Fruit fly (Drosophila melanogaster) whole organism, embryonic: ENCODE data around the gene CG34282.
A peak's percentile ranks its signal among the peaks of the same experiment; 100 is the strongest.

Experiments used
- ATbp ChIP-seq: fragments of 200-800 bp; sonication (Bioruptor generic); optimal IDR thresholded peaks from 2 replicates; lab custom pipeline; 2017; ENCODE audit warnings: missing biosample characterization, mild to moderate bottlenecking, missing genetic modification characterization, missing genetic modification reagents
- Awh ChIP-seq: fragments of 200-800 bp; sonication (Bioruptor generic); IDR thresholded peaks from 2 replicates; pipeline ENCODE4, ENCODE4 v1.3.6; 2022; ENCODE audit warnings: missing biosample characterization, missing genetic modification characterization
- Bdp1 ChIP-seq: fragments of 200-800 bp; sonication (Bioruptor generic); optimal IDR thresholded peaks from 3 replicates; lab custom pipeline; 2016; ENCODE audit warnings: missing biosample characterization, missing genetic modification characterization
- BtbVII ChIP-seq: fragments of 200-800 bp; sonication (Bioruptor generic); optimal IDR thresholded peaks from 3 replicates; lab custom pipeline; 2017; ENCODE audit warnings: missing biosample characterization, mild to moderate bottlenecking, missing genetic modification characterization
- CG10321 ChIP-seq: fragments of 200-800 bp; sonication (Bioruptor generic); IDR thresholded peaks from 2 replicates; pipeline ENCODE4 v1.3.6; 2022; ENCODE audit warnings: missing biosample characterization, missing genetic modification characterization
- CG10431 ChIP-seq: fragments of 200-800 bp; sonication (Bioruptor generic); optimal IDR thresholded peaks from 3 replicates; lab custom pipeline; 2018; ENCODE audit warnings: missing biosample characterization, mild to moderate bottlenecking, missing genetic modification characterization
- CG10565 ChIP-seq: fragments of 200-800 bp; sonication (Bioruptor generic); optimal IDR thresholded peaks from 3 replicates; lab custom pipeline; 2016; ENCODE audit warnings: missing biosample characterization, mild to moderate bottlenecking, missing genetic modification characterization
- CG10979 ChIP-seq: fragments of 200-800 bp; sonication (Bioruptor generic); optimal IDR thresholded peaks from 2 replicates; lab custom pipeline; 2018; ENCODE audit warnings: missing biosample characterization, mild to moderate bottlenecking, missing genetic modification characterization, moderate library complexity
- CG12155 ChIP-seq: fragments of 200-800 bp; sonication (Bioruptor generic); optimal IDR thresholded peaks from 3 replicates; lab custom pipeline; 2016; ENCODE audit warnings: missing biosample characterization, missing genetic modification characterization
- CG14667 ChIP-seq: fragments of 200-800 bp; sonication (Bioruptor generic); IDR thresholded peaks from 2 replicates; pipeline ENCODE4 v1.3.6; 2022; ENCODE audit warnings: missing biosample characterization, missing genetic modification characterization
- CG17328 ChIP-seq: fragments of 200-800 bp; sonication (Bioruptor generic); IDR thresholded peaks from 2 replicates; pipeline ENCODE4 v1.3.6; 2022; ENCODE audit warnings: missing biosample characterization, missing genetic modification characterization
- CG1792 ChIP-seq: fragments of 200-800 bp; sonication (Bioruptor generic); optimal IDR thresholded peaks from 2 replicates; lab custom pipeline; 2016; ENCODE audit warnings: missing biosample characterization, missing genetic modification characterization
- CG31388 ChIP-seq: fragments of 200-800 bp; sonication (Bioruptor generic); optimal IDR thresholded peaks from 2 replicates; lab custom pipeline; 2016; ENCODE audit warnings: missing biosample characterization, missing genetic modification characterization
- CG4820 ChIP-seq: fragments of 200-800 bp; sonication (Bioruptor generic); optimal IDR thresholded peaks from 3 replicates; lab custom pipeline; 2016; ENCODE audit warnings: missing biosample characterization, missing genetic modification characterization
- CG5180 ChIP-seq: fragments of 200-800 bp; sonication (Bioruptor generic); optimal IDR thresholded peaks from 3 replicates; lab custom pipeline; 2017; ENCODE audit warnings: missing biosample characterization, missing genetic modification characterization, mild to moderate bottlenecking, moderate library complexity, missing genetic modification reagents
- CG5245 ChIP-seq: fragments of 200-800 bp; sonication (Bioruptor generic); optimal IDR thresholded peaks from 3 replicates; lab custom pipeline; 2016; ENCODE audit warnings: missing biosample characterization, missing genetic modification characterization
- CG8359 ChIP-seq: fragments of 200-800 bp; sonication (Bioruptor generic); optimal IDR thresholded peaks from 2 replicates; lab custom pipeline; 2017; ENCODE audit warnings: missing biosample characterization, mild to moderate bottlenecking, missing genetic modification characterization, borderline replicate concordance
- Camta ChIP-seq: fragments of 200-800 bp; sonication (Bioruptor generic); optimal IDR thresholded peaks from 2 replicates; lab custom pipeline; 2016; ENCODE audit warnings: missing biosample characterization, missing genetic modification characterization
- D19A ChIP-seq: fragments of 200-800 bp; optimal IDR thresholded peaks from 3 replicates; lab custom pipeline; 2019; ENCODE audit warnings: missing biosample characterization, mild to moderate bottlenecking, missing genetic modification characterization, moderate library complexity
- Dbx ChIP-seq: fragments of 200-800 bp; sonication (Bioruptor generic); IDR thresholded peaks from 3 replicates; pipeline ENCODE4 v1.3.6; 2022; ENCODE audit warnings: missing biosample characterization, missing genetic modification characterization
- E2f1 ChIP-seq: fragments of 200-800 bp; sonication (Bioruptor generic); IDR thresholded peaks from 2 replicates; pipeline ENCODE4 v1.3.6; 2022; ENCODE audit warnings: missing biosample characterization, missing genetic modification characterization
- GATAe ChIP-seq: fragments of 200-800 bp; sonication (Bioruptor generic); conservative IDR thresholded peaks from 2 replicates; pipeline ENCODE4 v1.3.6; 2022; ENCODE audit warnings: missing biosample characterization, missing genetic modification characterization
- Gsc ChIP-seq: fragments of 200-800 bp; sonication (Bioruptor generic); IDR thresholded peaks from 2 replicates; pipeline ENCODE4 v1.3.6; 2022; ENCODE audit warnings: missing biosample characterization, missing genetic modification characterization
- HmgD ChIP-seq: fragments of 200-800 bp; sonication (Bioruptor generic); optimal IDR thresholded peaks from 3 replicates; lab custom pipeline; 2016; ENCODE audit warnings: missing biosample characterization, missing genetic modification characterization
- Hsf ChIP-seq: fragments of 200-800 bp; sonication (Bioruptor generic); optimal IDR thresholded peaks from 3 replicates; lab custom pipeline; 2016; ENCODE audit warnings: missing biosample characterization, missing genetic modification characterization
- Max ChIP-seq: fragments of 200-800 bp; sonication (Bioruptor generic); optimal IDR thresholded peaks from 2 replicates; lab custom pipeline; 2016; ENCODE audit warnings: missing biosample characterization, mild to moderate bottlenecking, missing genetic modification characterization
- Myb ChIP-seq: fragments of 200-800 bp; sonication (Bioruptor generic); optimal IDR thresholded peaks from 2 replicates; lab custom pipeline; 2016; ENCODE audit warnings: missing biosample characterization, missing genetic modification characterization
- Oli ChIP-seq: fragments of 200-800 bp; sonication (Bioruptor generic); optimal IDR thresholded peaks from 2 replicates; lab custom pipeline; 2018; ENCODE audit warnings: missing biosample characterization, mild to moderate bottlenecking, missing genetic modification characterization, moderate library complexity
- Opbp ChIP-seq: fragments of 200-800 bp; sonication (Bioruptor generic); IDR thresholded peaks from 3 replicates; pipeline ENCODE4 v1.3.6; 2022; ENCODE audit warnings: missing biosample characterization, missing genetic modification characterization; ENCODE audit not compliant: partially characterized antibody
- Ssrp ChIP-seq: fragments of 200-800 bp; sonication (Bioruptor generic); optimal IDR thresholded peaks from 2 replicates; lab custom pipeline; 2018; ENCODE audit warnings: missing biosample characterization, mild to moderate bottlenecking, missing genetic modification characterization, moderate library complexity
- Vsx1 ChIP-seq: fragments of 200-800 bp; sonication (Bioruptor generic); optimal IDR thresholded peaks from 2 replicates; lab custom pipeline; 2017; ENCODE audit warnings: missing biosample characterization, mild to moderate bottlenecking, missing genetic modification characterization, missing genetic modification reagents
- YL-1 ChIP-seq: fragments of 200-800 bp; sonication (Bioruptor generic); optimal IDR thresholded peaks from 3 replicates; lab custom pipeline; 2017; ENCODE audit warnings: missing biosample characterization, mild to moderate bottlenecking, missing genetic modification characterization
- ac ChIP-seq: fragments of 200-800 bp; sonication (Bioruptor generic); optimal IDR thresholded peaks from 3 replicates; lab custom pipeline; 2017; ENCODE audit warnings: missing biosample characterization, mild to moderate bottlenecking, missing genetic modification characterization
- bigmax ChIP-seq: fragments of 200-800 bp; sonication (Bioruptor generic); optimal IDR thresholded peaks from 2 replicates; lab custom pipeline; 2018; ENCODE audit warnings: missing biosample characterization, mild to moderate bottlenecking, missing genetic modification characterization
- chn ChIP-seq: fragments of 200-800 bp; sonication (Bioruptor generic); optimal IDR thresholded peaks from 2 replicates; lab custom pipeline; 2016; ENCODE audit warnings: missing biosample characterization, missing genetic modification characterization
- da ChIP-seq: fragments of 200-800 bp; sonication (Bioruptor generic); optimal IDR thresholded peaks from 2 replicates; lab custom pipeline; 2016; ENCODE audit warnings: missing biosample characterization, missing genetic modification characterization
- dan ChIP-seq: fragments of 200-800 bp; sonication (Bioruptor generic); IDR thresholded peaks from 2 replicates; pipeline ENCODE4 v1.3.6; 2022; ENCODE audit warnings: missing biosample characterization, missing genetic modification characterization
- exex ChIP-seq: fragments of 200-800 bp; sonication (Bioruptor generic); optimal IDR thresholded peaks from 4 replicates; lab custom pipeline; 2018; ENCODE audit warnings: missing biosample characterization, mild to moderate bottlenecking, missing genetic modification characterization, moderate library complexity
- fd102C ChIP-seq: fragments of 200-800 bp; sonication (Bioruptor generic); optimal IDR thresholded peaks from 2 replicates; lab custom pipeline; 2018; ENCODE audit warnings: missing biosample characterization, mild to moderate bottlenecking, missing genetic modification characterization, moderate library complexity
- jing ChIP-seq: fragments of 200-800 bp; sonication (Bioruptor generic); optimal IDR thresholded peaks from 2 replicates; lab custom pipeline; 2018; ENCODE audit warnings: missing biosample characterization, mild to moderate bottlenecking, missing genetic modification characterization
- lbe ChIP-seq: fragments of 200-800 bp; sonication (Bioruptor generic); optimal IDR thresholded peaks from 2 replicates; lab custom pipeline; 2016; ENCODE audit warnings: missing biosample characterization, mild to moderate bottlenecking, missing genetic modification characterization
- luna ChIP-seq: fragments of 200-800 bp; sonication (Bioruptor generic); optimal IDR thresholded peaks from 2 replicates; lab custom pipeline; 2016; ENCODE audit warnings: missing biosample characterization, missing genetic modification characterization
- pb ChIP-seq: fragments of 200-800 bp; sonication (Bioruptor generic); optimal IDR thresholded peaks from 3 replicates; lab custom pipeline; 2016; ENCODE audit warnings: missing biosample characterization, missing genetic modification characterization
- pita ChIP-seq: fragments of 200-800 bp; sonication (Bioruptor generic); optimal IDR thresholded peaks from 2 replicates; lab custom pipeline; 2017; ENCODE audit warnings: missing biosample characterization, mild to moderate bottlenecking, missing genetic modification characterization
- sc ChIP-seq, 3 experiments: fragments of >200 bp in 2 of 3; fragments of 200-800 bp in 1 of 3; sonication (Bioruptor generic) in 1 of 3; optimal IDR thresholded peaks; 2 replicates in 2 of 3; 3 replicates in 1 of 3; lab custom pipeline; 2017; ENCODE audit warnings: mild to moderate bottlenecking in 1 of 3, missing biosample characterization in 1 of 3, missing genetic modification characterization in 1 of 3, missing genetic modification reagents in 1 of 3
- sens ChIP-seq: fragments of 200-800 bp; sonication (Bioruptor generic); peaks from one replicate; lab custom pipeline; 2016; ENCODE audit warnings: missing biosample characterization, missing genetic modification characterization
- slp2 ChIP-seq: fragments of 200-800 bp; sonication (Bioruptor generic); optimal IDR thresholded peaks from 2 replicates; lab custom pipeline; 2016; ENCODE audit warnings: missing biosample characterization, missing genetic modification characterization
- sr ChIP-seq: fragments of 200-800 bp; sonication (Bioruptor generic); IDR thresholded peaks from 3 replicates; pipeline ENCODE4 v1.3.6; 2022; ENCODE audit warnings: missing biosample characterization, missing genetic modification characterization
- ssp ChIP-seq: fragments of 200-800 bp; sonication (Bioruptor generic); IDR thresholded peaks from 2 replicates; pipeline ENCODE4 v1.3.6; 2022; ENCODE audit warnings: missing biosample characterization, missing genetic modification characterization
- unc-4 ChIP-seq: fragments of 200-800 bp; sonication (Bioruptor generic); IDR thresholded peaks from 2 replicates; pipeline ENCODE4 v1.3.6; 2022; ENCODE audit warnings: missing biosample characterization, missing genetic modification characterization; ENCODE audit not compliant: partially characterized antibody
- wor ChIP-seq: fragments of 200-800 bp; sonication (Bioruptor generic); IDR thresholded peaks from 2 replicates; pipeline ENCODE4 v1.3.6; 2022; ENCODE audit warnings: missing biosample characterization, missing genetic modification characterization

CG34282 gene

DNA sequence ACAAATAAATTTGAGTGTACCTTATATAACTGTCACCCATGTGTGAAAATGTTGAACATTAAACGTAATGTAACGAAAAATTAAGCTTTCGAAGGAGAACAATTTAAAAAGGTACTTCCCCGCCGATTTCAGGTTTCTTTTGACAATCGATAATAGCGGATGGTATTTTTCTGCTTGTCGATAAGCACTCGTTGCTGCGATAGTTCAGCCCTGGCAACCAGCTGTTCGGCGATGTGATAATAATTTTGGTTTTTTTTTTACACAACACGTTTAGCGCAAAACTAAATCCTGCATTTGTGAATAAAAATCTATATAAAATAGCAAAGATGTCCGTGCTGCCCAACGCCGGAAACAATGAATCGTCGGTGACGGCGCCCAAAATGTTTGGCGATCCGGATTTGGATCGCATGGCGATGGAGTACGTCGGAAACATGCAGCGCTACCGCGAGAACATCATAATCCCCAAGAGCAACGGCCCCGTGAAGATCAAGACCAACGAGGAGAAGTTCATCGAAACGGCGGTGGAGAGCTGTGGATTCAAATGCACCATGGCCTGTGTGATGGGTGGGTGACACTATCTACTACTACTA, 27.3 kb upstream of the CG34282 start, which contains the start of gene CG31229 (continued):
- TF ChIP-seq ATbp (GFP tag; lab: Kevin White, UChicago) = no peak
- no peak for TF ChIP-seq CG10979 (tag; lab: Kevin White, UChicago)
- no peak for TF ChIP-seq Bdp1
- TF ChIP-seq BtbVII (GFP tag; lab: Kevin White, UChicago) = no peak
- TF ChIP-seq Dbx = no peak
- no peak for TF ChIP-seq ac
- TF ChIP-seq chn (GFP tag; lab: Kevin White, UChicago) = no peak
- TF ChIP-seq CG10565 (GFP tag; lab: Kevin White, UChicago) = no peak
- TF ChIP-seq CG4820 (GFP tag; lab: Kevin White, UChicago) = no peak
- no peak for TF ChIP-seq Gsc (GFP tag; lab: Robert Waterston, UW)
- no peak for TF ChIP-seq exex (tag; lab: Kevin White, UChicago)
- TF ChIP-seq CG31388 (GFP tag; lab: Kevin White, UChicago) = no peak
- peak; percentile 5 for TF ChIP-seq Myb
- TF ChIP-seq pb (GFP tag; lab: Kevin White, UChicago) = no peak
- no peak for TF ChIP-seq fd102C (GFP tag; lab: Kevin White, UChicago)
- TF ChIP-seq CG14667 = no peak
- no peak for TF ChIP-seq Hsf (GFP tag; lab: Kevin White, UChicago)
- no peak for TF ChIP-seq Vsx1
- no peak for TF ChIP-seq CG1792 (GFP tag; lab: Kevin White, UChicago)
- TF ChIP-seq CG8359 (GFP tag; lab: Kevin White, UChicago) = no peak
- TF ChIP-seq Oli (tag; lab: Kevin White, UChicago) = no peak
- TF ChIP-seq CG5245 (GFP tag; lab: Kevin White, UChicago) = no peak
- no peak; the same call in 2 of the 3 replicates for TF ChIP-seq Opbp (GFP tag; lab: Robert Waterston, UW)
- TF ChIP-seq CG17328 = no peak
- no peak for TF ChIP-seq ssp (GFP tag; lab: Robert Waterston, UW)
- no peak for TF ChIP-seq jing
- no peak for TF ChIP-seq wor (GFP tag; lab: Robert Waterston, UW)
- TF ChIP-seq lbe (GFP tag; lab: Kevin White, UChicago) = no peak
- TF ChIP-seq Max (GFP tag; lab: Kevin White, UChicago) = no peak
- TF ChIP-seq sc (optimal IDR thresholded peaks at IDR 0.05; lab: Kevin White, UChicago) = no peak
- no peak for TF ChIP-seq sc (GFP tag; optimal IDR thresholded peaks at IDR 0.05; lab: Kevin White, UChicago)
- no peak for TF ChIP-seq CG10431 (GFP tag; lab: Kevin White, UChicago)
- TF ChIP-seq HmgD (GFP tag; lab: Kevin White, UChicago) = no peak
- no peak for TF ChIP-seq Ssrp
- no peak for TF ChIP-seq pita
- TF ChIP-seq D19A = no peak
- no peak for TF ChIP-seq sr (GFP tag; lab: Robert Waterston, UW)
- no peak for TF ChIP-seq E2f1 (GFP tag; lab: Robert Waterston, UW)
- peak; percentile 59 for TF ChIP-seq unc-4 (GFP tag; lab: Robert Waterston, UW)
- TF ChIP-seq bigmax (GFP tag; lab: Kevin White, UChicago) = no peak
- no peak for TF ChIP-seq da (GFP tag; lab: Kevin White, UChicago)
- peak; percentile 90 for TF ChIP-seq CG12155 (GFP tag; lab: Kevin White, UChicago)
- TF ChIP-seq CG5180 (GFP tag; lab: Kevin White, UChicago) = no peak
- no peak for TF ChIP-seq CG10321 (GFP tag; lab: Robert Waterston, UW)
- TF ChIP-seq luna (GFP tag; lab: Kevin White, UChicago) = no peak
- TF ChIP-seq slp2 = no peak
- TF ChIP-seq Camta (GFP tag; lab: Kevin White, UChicago) = no peak
- peak; percentile 7 for TF ChIP-seq YL-1 (GFP tag; lab: Kevin White, UChicago)
- no peak for TF ChIP-seq Awh
- no peak for TF ChIP-seq dan (GFP tag; lab: Robert Waterston, UW)
- peak; percentile 72 for TF ChIP-seq sens (GFP tag; lab: Kevin White, UChicago)
- TF ChIP-seq GATAe (GFP tag; lab: Robert Waterston, UW) = no peak
